Worm (Caenorhabditis elegans): Measurements from ENCODE around the gene F53H8.3.

DNA sequence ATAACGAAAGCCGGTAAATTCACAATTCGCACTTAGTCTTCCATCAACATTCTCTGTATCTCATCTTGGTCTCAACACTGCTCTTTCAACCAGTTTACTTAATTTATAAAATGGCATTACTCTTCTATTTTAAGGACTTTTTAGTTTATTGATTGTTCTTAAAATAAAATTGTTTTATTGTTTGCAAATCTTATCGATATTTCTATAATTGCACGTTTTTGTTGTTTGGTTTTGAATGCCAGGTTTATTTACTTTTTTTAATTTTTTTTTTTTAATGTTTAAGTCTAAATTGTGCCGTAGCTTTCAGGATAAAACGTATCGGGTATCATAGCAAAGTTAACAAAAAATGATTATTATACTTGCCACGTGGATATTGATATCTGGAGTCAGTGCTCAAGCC lies 19.2 kb downstream of the F53H8.3 start, which contains the start of gene chil-10:
- TF ChIP-seq odd-2 (tag; optimal IDR thresholded peaks at IDR 0.05), result no peak
- TF ChIP-seq dve-1 (tag; optimal IDR thresholded peaks at IDR 0.05), result no peak

All from whole organism, late embryonic.